Worm (Caenorhabditis elegans) whole organism, mixed stage, embryonic: ENCODE data around the gene msp-10.

Experiments used
- M03D4.4 ChIP-seq: sonication (generic microtip); optimal IDR thresholded peaks from 2 replicates; lab custom pipeline; 2017; ENCODE audit warnings: mild to moderate bottlenecking, missing genetic modification characterization, missing compliant biosample characterization
- ceh-39 ChIP-seq: fragments of 150-350 bp; optimal IDR thresholded peaks from 2 replicates; lab custom pipeline; 2014; ENCODE audit warnings: missing biosample characterization, missing genetic modification characterization
- ceh-43 ChIP-seq: fragments of 200-800 bp; sonication (Bioruptor generic); optimal IDR thresholded peaks from 2 replicates; lab custom pipeline; 2018; ENCODE audit warnings: mild to moderate bottlenecking, missing genetic modification characterization, moderate library complexity, missing compliant biosample characterization
- ces-1 ChIP-seq: fragments of 150-350 bp; optimal IDR thresholded peaks from 2 replicates; lab custom pipeline; 2014; ENCODE audit warnings: missing biosample characterization, missing genetic modification reagents, missing genetic modification characterization
- cnd-1 ChIP-seq: fragments of 200-800 bp; sonication (Bioruptor generic); optimal IDR thresholded peaks from 2 replicates; lab custom pipeline; 2018; ENCODE audit warnings: mild to moderate bottlenecking, missing genetic modification characterization, missing compliant biosample characterization
- elt-1 ChIP-seq: sonication (generic microtip); optimal IDR thresholded peaks from 2 replicates; lab custom pipeline; 2017; ENCODE audit warnings: missing genetic modification characterization, mild to moderate bottlenecking, missing compliant biosample characterization, antibody characterized with exemption, moderate library complexity, borderline replicate concordance; ENCODE audit not compliant: insufficient read depth
- elt-3 ChIP-seq: fragments of 150-350 bp; optimal IDR thresholded peaks from 2 replicates; lab custom pipeline; 2014; ENCODE audit warnings: missing biosample characterization, missing genetic modification characterization
- flh-1 ChIP-seq: fragments of 200-800 bp; sonication (Bioruptor generic); optimal IDR thresholded peaks from 2 replicates; lab custom pipeline; 2018; ENCODE audit warnings: mild to moderate bottlenecking, missing genetic modification characterization, moderate library complexity, missing compliant biosample characterization
- ham-2 ChIP-seq: fragments of 200-800 bp; sonication (Bioruptor generic); optimal IDR thresholded peaks from 2 replicates; lab custom pipeline; 2018; ENCODE audit warnings: mild to moderate bottlenecking, missing genetic modification characterization, missing compliant biosample characterization
- hlh-1 ChIP-seq: fragments of 150-350 bp; optimal IDR thresholded peaks from 2 replicates; lab custom pipeline; 2014; ENCODE audit warnings: missing biosample characterization, missing genetic modification reagents, missing genetic modification characterization
- lin-32 ChIP-seq: fragments of 200-800 bp; sonication (Bioruptor generic); optimal IDR thresholded peaks from 2 replicates; lab custom pipeline; 2018; ENCODE audit warnings: mild to moderate bottlenecking, missing genetic modification characterization, missing compliant biosample characterization
- lsy-2 ChIP-seq: fragments of 150-350 bp; optimal IDR thresholded peaks from 2 replicates; lab custom pipeline; 2014; ENCODE audit warnings: missing biosample characterization, missing genetic modification characterization
- mab-5 ChIP-seq: fragments of 150-350 bp; optimal IDR thresholded peaks from 2 replicates; lab custom pipeline; 2014; ENCODE audit warnings: missing biosample characterization, missing genetic modification characterization
- mep-1 ChIP-seq: fragments of 150-350 bp; optimal IDR thresholded peaks from 2 replicates; lab custom pipeline; 2017; ENCODE audit warnings: missing biosample characterization, missing genetic modification reagents, missing genetic modification characterization, inconsistent platforms
- nhr-12 ChIP-seq: fragments of 150-350 bp; optimal IDR thresholded peaks from 2 replicates; lab custom pipeline; 2014; ENCODE audit warnings: missing biosample characterization, missing genetic modification characterization
- nhr-2 ChIP-seq: fragments of 150-350 bp; optimal IDR thresholded peaks from 2 replicates; lab custom pipeline; 2014; ENCODE audit warnings: missing biosample characterization, missing genetic modification characterization
- nhr-237 ChIP-seq: fragments of 150-350 bp; optimal IDR thresholded peaks from 2 replicates; lab custom pipeline; 2014; ENCODE audit warnings: missing biosample characterization, missing genetic modification characterization
- nhr-28 ChIP-seq: fragments of 150-350 bp; optimal IDR thresholded peaks from 2 replicates; lab custom pipeline; 2014; ENCODE audit warnings: missing biosample characterization, missing genetic modification characterization
- nhr-76 ChIP-seq: sonication (generic microtip); optimal IDR thresholded peaks from 2 replicates; lab custom pipeline; 2017; ENCODE audit warnings: missing biosample characterization, missing genetic modification characterization
- pha-4 ChIP-seq: fragments of 150-350 bp; optimal IDR thresholded peaks from 2 replicates; lab custom pipeline; 2018; ENCODE audit warnings: missing biosample characterization, missing genetic modification reagents, missing genetic modification characterization
- sem-2 ChIP-seq: fragments of 200-800 bp; sonication (Bioruptor generic); optimal IDR thresholded peaks from 2 replicates; lab custom pipeline; 2018; ENCODE audit warnings: mild to moderate bottlenecking, missing genetic modification characterization, missing compliant biosample characterization
- snpc-4 ChIP-seq: fragments of 150-350 bp; optimal IDR thresholded peaks from 2 replicates; lab custom pipeline; 2014; ENCODE audit warnings: missing biosample characterization, missing genetic modification characterization
- sptf-1 ChIP-seq: sonication (generic microtip); optimal IDR thresholded peaks from 2 replicates; lab custom pipeline; 2017; ENCODE audit warnings: mild to moderate bottlenecking, missing genetic modification characterization, moderate library complexity, missing compliant biosample characterization
- tbx-8 ChIP-seq: fragments of 200-800 bp; sonication (Bioruptor generic); optimal IDR thresholded peaks from 2 replicates; lab custom pipeline; 2018; ENCODE audit warnings: mild to moderate bottlenecking, missing genetic modification characterization, moderate library complexity, missing compliant biosample characterization
- unc-120 ChIP-seq: sonication (generic microtip); optimal IDR thresholded peaks from 2 replicates; lab custom pipeline; 2017; ENCODE audit warnings: missing genetic modification characterization, missing compliant biosample characterization; ENCODE audit not compliant: poor library complexity, severe bottlenecking
- unc-39 ChIP-seq: fragments of 150-350 bp; optimal IDR thresholded peaks from 2 replicates; lab custom pipeline; 2014; ENCODE audit warnings: missing biosample characterization, missing genetic modification characterization
- unc-62 ChIP-seq: fragments of 150-350 bp; optimal IDR thresholded peaks from 2 replicates; lab custom pipeline; 2014; ENCODE audit warnings: missing biosample characterization, missing genetic modification reagents, missing genetic modification characterization
- zip-8 ChIP-seq: fragments of 150-350 bp; optimal IDR thresholded peaks from 2 replicates; lab custom pipeline; 2014; ENCODE audit warnings: missing biosample characterization, missing genetic modification characterization
- ztf-11 ChIP-seq: fragments of 150-350 bp; optimal IDR thresholded peaks from 2 replicates; lab custom pipeline; 2014; ENCODE audit warnings: missing biosample characterization, missing genetic modification characterization

The msp-10 gene

ce11 chrIV:9855712-9856111 lies 18.3 kb downstream of the msp-10 start, which contains the start of gene K07F5.12:
Gene K07F5.12 (plus strand): TSS chrIV:9856012.
- TF ChIP-seq unc-62 (GFP tag; lab: Kevin White, UChicago) (no peak), lin-32 (GFP tag; lab: Kevin White, UChicago) (no peak), elt-3 (no peak), ceh-43 (no peak), nhr-12 (tag; lab: Kevin White, UChicago) (no peak), cnd-1 (tag; lab: Kevin White, UChicago) (no peak), M03D4.4 (tag; lab: Kevin White, UChicago) (no peak), unc-120 (tag; lab: Kevin White, UChicago) (no peak), sptf-1 (tag; lab: Kevin White, UChicago) (no peak), elt-1 (no peak)

ce11 chrIV:9857952-9858488 lies 20.6 kb downstream of the msp-10 start, which contains the start of gene npp-1:
Gene npp-1 (plus strand): TSS chrIV:9858488.
- no peak for TF ChIP-seq nhr-28 (tag; lab: Kevin White, UChicago)
- peak; percentile 67 for TF ChIP-seq ceh-39
- TF ChIP-seq nhr-2 (tag; lab: Kevin White, UChicago), result no peak
- TF ChIP-seq mep-1 (tag; lab: Kevin White, UChicago), result peak; percentile 64
- peak; percentile 21 for TF ChIP-seq lsy-2

ce11 chrIV:9858970-9859369 lies 21.5 kb downstream of the msp-10 start:
- TF ChIP-seq tbx-8 (GFP tag; lab: Kevin White, UChicago), result no peak

- TF ChIP-seq flh-1 (GFP tag; lab: Kevin White, UChicago) (no peak), snpc-4 (tag; lab: Kevin White, UChicago) (no peak), mep-1 (tag; lab: Kevin White, UChicago) (no peak), sem-2 (GFP tag; lab: Kevin White, UChicago) (no peak), lin-32 (GFP tag; lab: Kevin White, UChicago) (no peak), nhr-237 (no peak), lsy-2 (no peak), unc-62 (GFP tag; lab: Kevin White, UChicago) (no peak), cnd-1 (tag; lab: Kevin White, UChicago) (no peak), ces-1 (GFP tag; lab: Kevin White, UChicago) (no peak), ztf-11 (tag; lab: Kevin White, UChicago) (no peak), hlh-1 (tag; lab: Kevin White, UChicago) (no peak), nhr-2 (tag; lab: Kevin White, UChicago) (no peak), sptf-1 (tag; lab: Kevin White, UChicago) (no peak), nhr-76 (tag; lab: Kevin White, UChicago) (no peak), unc-39 (tag; lab: Kevin White, UChicago) (no peak), ceh-43 (no peak)
Measured at ce11 chrIV:9861921-9862320, 24.5 kb downstream of the msp-10 start, which contains the start of gene K07F5.14. Gene K07F5.14 (plus strand): TSS chrIV:9862221.

ce11 chrIV:9863817-9864216 lies 26.4 kb downstream of the msp-10 start, which contains the start of gene K07F5.16:
Gene K07F5.16 (plus strand): TSS chrIV:9864117.
- TF ChIP-seq cnd-1 (tag; lab: Kevin White, UChicago), result no peak
- no peak for TF ChIP-seq lin-32 (GFP tag; lab: Kevin White, UChicago)
- no peak for TF ChIP-seq elt-1
- TF ChIP-seq nhr-237, result no peak
- no peak for TF ChIP-seq pha-4
- no peak for TF ChIP-seq nhr-2 (tag; lab: Kevin White, UChicago)
- TF ChIP-seq mab-5 (tag; lab: Kevin White, UChicago), result no peak
- no peak for TF ChIP-seq unc-62 (GFP tag; lab: Kevin White, UChicago)
- TF ChIP-seq tbx-8 (GFP tag; lab: Kevin White, UChicago), result no peak
- TF ChIP-seq hlh-1 (tag; lab: Kevin White, UChicago), result no peak
- no peak for TF ChIP-seq sptf-1 (tag; lab: Kevin White, UChicago)
- TF ChIP-seq ham-2 (GFP tag; lab: Kevin White, UChicago), result no peak
- no peak for TF ChIP-seq nhr-76 (tag; lab: Kevin White, UChicago)
- TF ChIP-seq mep-1 (tag; lab: Kevin White, UChicago), result no peak
- no peak for TF ChIP-seq elt-3
- no peak for TF ChIP-seq zip-8 (tag; lab: Kevin White, UChicago)
- TF ChIP-seq nhr-12 (tag; lab: Kevin White, UChicago), result no peak
- TF ChIP-seq nhr-28 (tag; lab: Kevin White, UChicago), result no peak
- TF ChIP-seq flh-1 (GFP tag; lab: Kevin White, UChicago), result no peak
